Fruit fly (Drosophila melanogaster) whole organism, embryonic: ENCODE data around the gene CG11892.

ENCODE experiments used
- Atf6 ChIP-seq: fragments of 200-800 bp; sonication (Bioruptor generic); IDR thresholded peaks from 2 replicates; pipeline ENCODE4 v1.3.6; 2022; ENCODE audit warnings: missing biosample characterization, missing genetic modification characterization
- CG11695 ChIP-seq: fragments of 200-800 bp; sonication (Bioruptor generic); IDR thresholded peaks from 3 replicates; pipeline ENCODE4 v1.3.6; 2022; ENCODE audit warnings: missing biosample characterization, missing genetic modification characterization
- CG13424 ChIP-seq: fragments of 200-800 bp; sonication (Bioruptor generic); optimal IDR thresholded peaks from 2 replicates; lab custom pipeline; 2019; ENCODE audit warnings: missing biosample characterization, mild to moderate bottlenecking, missing genetic modification characterization, moderate library complexity
- CG13894 ChIP-seq: fragments of 200-800 bp; sonication (Bioruptor generic); optimal IDR thresholded peaks from 3 replicates; lab custom pipeline; 2018; ENCODE audit warnings: missing biosample characterization, mild to moderate bottlenecking, missing genetic modification characterization, moderate library complexity
- CG14710 ChIP-seq: fragments of 200-800 bp; sonication (Bioruptor generic); optimal IDR thresholded peaks from 3 replicates; lab custom pipeline; 2019; ENCODE audit warnings: missing biosample characterization, mild to moderate bottlenecking, missing genetic modification characterization, moderate library complexity
- CG1832 ChIP-seq: fragments of 200-800 bp; sonication (Bioruptor generic); optimal IDR thresholded peaks from 2 replicates; lab custom pipeline; 2017; ENCODE audit warnings: missing biosample characterization, mild to moderate bottlenecking, missing genetic modification characterization, inconsistent platforms
- CG3838 ChIP-seq: fragments of 200-800 bp; sonication (Bioruptor generic); optimal IDR thresholded peaks from 3 replicates; lab custom pipeline; 2016; ENCODE audit warnings: missing biosample characterization, missing genetic modification characterization
- CG3995 ChIP-seq: fragments of 200-800 bp; sonication (Bioruptor generic); optimal IDR thresholded peaks from 3 replicates; lab custom pipeline; 2016; ENCODE audit warnings: missing biosample characterization, missing genetic modification characterization
- CG4360 ChIP-seq: fragments of 200-800 bp; sonication (Bioruptor generic); IDR thresholded peaks from 2 replicates; pipeline ENCODE4 v1.3.6; 2022; ENCODE audit warnings: missing biosample characterization, missing genetic modification characterization
- CG4404 ChIP-seq: fragments of 200-800 bp; sonication (Bioruptor generic); IDR thresholded peaks from 2 replicates; pipeline ENCODE4 v1.3.6; 2022; ENCODE audit warnings: missing biosample characterization, missing genetic modification characterization
- CG4854 ChIP-seq: fragments of 200-800 bp; sonication (Bioruptor generic); optimal IDR thresholded peaks from 2 replicates; lab custom pipeline; 2016; ENCODE audit warnings: missing biosample characterization, missing genetic modification characterization, inconsistent platforms
- CG6254 ChIP-seq: fragments of 200-800 bp; sonication (Bioruptor generic); optimal IDR thresholded peaks from 3 replicates; lab custom pipeline; 2017; ENCODE audit warnings: mild to moderate bottlenecking, missing biosample characterization, missing genetic modification reagents, missing genetic modification characterization
- CG7372 ChIP-seq: fragments of 200-800 bp; sonication (Bioruptor generic); IDR thresholded peaks from 2 replicates; pipeline ENCODE4 v1.3.6; 2022; ENCODE audit warnings: missing biosample characterization, missing genetic modification characterization
- CG7786 ChIP-seq: fragments of 200-800 bp; sonication (Bioruptor generic); optimal IDR thresholded peaks from 2 replicates; lab custom pipeline; 2016; ENCODE audit warnings: missing biosample characterization, missing genetic modification characterization
- CG7987 ChIP-seq: fragments of 200-800 bp; sonication (Bioruptor generic); optimal IDR thresholded peaks from 2 replicates; lab custom pipeline; 2018; ENCODE audit warnings: missing biosample characterization, mild to moderate bottlenecking, missing genetic modification characterization, moderate library complexity
- CG8359 ChIP-seq: fragments of 200-800 bp; sonication (Bioruptor generic); optimal IDR thresholded peaks from 2 replicates; lab custom pipeline; 2017; ENCODE audit warnings: missing biosample characterization, mild to moderate bottlenecking, missing genetic modification characterization, borderline replicate concordance
- CG8388 ChIP-seq: fragments of 200-800 bp; sonication (Bioruptor generic); optimal IDR thresholded peaks from 2 replicates; lab custom pipeline; 2019; ENCODE audit warnings: missing biosample characterization, mild to moderate bottlenecking, missing genetic modification characterization, moderate library complexity
- CG8924 ChIP-seq: fragments of 200-800 bp; optimal IDR thresholded peaks from 3 replicates; lab custom pipeline; 2019; ENCODE audit warnings: missing biosample characterization, mild to moderate bottlenecking, missing genetic modification characterization, moderate library complexity
- CoRest ChIP-seq: fragments of 200-800 bp; sonication (Bioruptor generic); optimal IDR thresholded peaks from 3 replicates; lab custom pipeline; 2018; ENCODE audit warnings: missing biosample characterization, mild to moderate bottlenecking, missing genetic modification characterization, moderate library complexity
- Dp ChIP-seq: fragments of 200-800 bp; sonication (Bioruptor generic); optimal IDR thresholded peaks from 2 replicates; lab custom pipeline; 2018; ENCODE audit warnings: missing biosample characterization, mild to moderate bottlenecking, missing genetic modification characterization, moderate library complexity
- E2f2 ChIP-seq: fragments of 200-800 bp; sonication (Bioruptor generic); IDR thresholded peaks from 2 replicates; pipeline ENCODE4 v1.3.6; 2022; ENCODE audit warnings: missing biosample characterization, missing genetic modification characterization
- Eip74EF ChIP-seq, 2 experiments: fragments of 200-800 bp in 1 of 2; fragments of >200 bp in 1 of 2; sonication (Bioruptor generic) in 1 of 2; optimal IDR thresholded peaks; 2 replicates each; lab custom pipeline; 2017 to 2019; ENCODE audit warnings: missing biosample characterization in 2 of 2, missing genetic modification characterization in 2 of 2, mild to moderate bottlenecking in 1 of 2, moderate library complexity in 1 of 2
- Elba2 ChIP-seq: fragments of 200-800 bp; sonication (Bioruptor generic); optimal IDR thresholded peaks from 3 replicates; lab custom pipeline; 2016; ENCODE audit warnings: missing biosample characterization, missing genetic modification characterization
- Fer1 ChIP-seq: fragments of 200-800 bp; sonication (Bioruptor generic); optimal IDR thresholded peaks from 2 replicates; lab custom pipeline; 2017; ENCODE audit warnings: missing biosample characterization, mild to moderate bottlenecking, missing genetic modification characterization
- Hmr ChIP-seq: fragments of 200-800 bp; sonication (Bioruptor generic); optimal IDR thresholded peaks from 3 replicates; lab custom pipeline; 2017; ENCODE audit warnings: mild to moderate bottlenecking, missing biosample characterization, missing genetic modification reagents, missing genetic modification characterization
- NC2α ChIP-seq: fragments of 200-800 bp; sonication (Bioruptor generic); optimal IDR thresholded peaks from 2 replicates; lab custom pipeline; 2016; ENCODE audit warnings: missing biosample characterization, missing genetic modification characterization
- Nf-YA ChIP-seq: fragments of 200-800 bp; sonication (Bioruptor generic); IDR thresholded peaks from 2 replicates; pipeline ENCODE4 v1.3.6; 2022; ENCODE audit warnings: missing biosample characterization, missing genetic modification characterization
- Ssrp ChIP-seq: fragments of 200-800 bp; sonication (Bioruptor generic); optimal IDR thresholded peaks from 2 replicates; lab custom pipeline; 2018; ENCODE audit warnings: missing biosample characterization, mild to moderate bottlenecking, missing genetic modification characterization, moderate library complexity
- ase ChIP-seq: fragments of 200-800 bp; sonication (Bioruptor generic); IDR thresholded peaks from 3 replicates; pipeline ENCODE4 v1.3.6; 2022; ENCODE audit warnings: missing biosample characterization, missing genetic modification characterization
- bsh ChIP-seq, 2 experiments: fragments of 200-800 bp; sonication (Bioruptor generic); optimal IDR thresholded peaks; 2 replicates each; lab custom pipeline; 2017 to 2018; ENCODE audit warnings: mild to moderate bottlenecking in 2 of 2, missing biosample characterization in 2 of 2, missing genetic modification characterization in 2 of 2, moderate library complexity in 1 of 2
- chinmo ChIP-seq: fragments of 200-800 bp; sonication (Bioruptor generic); IDR thresholded peaks from 4 replicates; pipeline ENCODE4 v1.3.6; 2022; ENCODE audit warnings: missing biosample characterization, missing genetic modification characterization; ENCODE audit not compliant: partially characterized antibody
- cwo ChIP-seq: fragments of 200-800 bp; sonication (Bioruptor generic); optimal IDR thresholded peaks from 3 replicates; lab custom pipeline; 2017; ENCODE audit warnings: missing biosample characterization, missing genetic modification characterization, mild to moderate bottlenecking, moderate library complexity, missing genetic modification reagents
- dpn ChIP-seq, 2 experiments: fragments of 200-800 bp; sonication (Bioruptor generic); optimal IDR thresholded peaks; 3 replicates each; lab custom pipeline; 2016; ENCODE audit warnings: missing biosample characterization in 2 of 2, missing genetic modification characterization in 2 of 2
- exex ChIP-seq: fragments of 200-800 bp; sonication (Bioruptor generic); optimal IDR thresholded peaks from 4 replicates; lab custom pipeline; 2018; ENCODE audit warnings: missing biosample characterization, mild to moderate bottlenecking, missing genetic modification characterization, moderate library complexity
- gem ChIP-seq: fragments of 200-800 bp; sonication (Bioruptor generic); optimal IDR thresholded peaks from 2 replicates; lab custom pipeline; 2019; ENCODE audit warnings: missing biosample characterization, mild to moderate bottlenecking, missing genetic modification characterization, moderate library complexity
- lab ChIP-seq: fragments of 200-800 bp; sonication (Bioruptor generic); optimal IDR thresholded peaks from 3 replicates; lab custom pipeline; 2017; ENCODE audit warnings: missing biosample characterization, missing genetic modification characterization, mild to moderate bottlenecking, moderate library complexity, missing genetic modification reagents
- nom ChIP-seq: fragments of 200-800 bp; sonication (Bioruptor generic); optimal IDR thresholded peaks from 2 replicates; lab custom pipeline; 2017; ENCODE audit warnings: missing biosample characterization, missing genetic modification characterization, mild to moderate bottlenecking, moderate library complexity, missing genetic modification reagents
- sima ChIP-seq: fragments of 200-800 bp; sonication (Bioruptor generic); optimal IDR thresholded peaks from 2 replicates; lab custom pipeline; 2016; ENCODE audit warnings: missing biosample characterization, missing genetic modification characterization
- sug ChIP-seq: fragments of 200-800 bp; optimal IDR thresholded peaks from 2 replicates; lab custom pipeline; 2019; ENCODE audit warnings: missing biosample characterization, mild to moderate bottlenecking, missing genetic modification characterization, moderate library complexity
- vnd ChIP-seq: fragments of 200-800 bp; sonication (Bioruptor generic); IDR thresholded peaks from 3 replicates; pipeline ENCODE4 v1.3.6; 2022; ENCODE audit warnings: missing biosample characterization, missing genetic modification characterization; ENCODE audit not compliant: partially characterized antibody

CG11892 gene

DNA sequence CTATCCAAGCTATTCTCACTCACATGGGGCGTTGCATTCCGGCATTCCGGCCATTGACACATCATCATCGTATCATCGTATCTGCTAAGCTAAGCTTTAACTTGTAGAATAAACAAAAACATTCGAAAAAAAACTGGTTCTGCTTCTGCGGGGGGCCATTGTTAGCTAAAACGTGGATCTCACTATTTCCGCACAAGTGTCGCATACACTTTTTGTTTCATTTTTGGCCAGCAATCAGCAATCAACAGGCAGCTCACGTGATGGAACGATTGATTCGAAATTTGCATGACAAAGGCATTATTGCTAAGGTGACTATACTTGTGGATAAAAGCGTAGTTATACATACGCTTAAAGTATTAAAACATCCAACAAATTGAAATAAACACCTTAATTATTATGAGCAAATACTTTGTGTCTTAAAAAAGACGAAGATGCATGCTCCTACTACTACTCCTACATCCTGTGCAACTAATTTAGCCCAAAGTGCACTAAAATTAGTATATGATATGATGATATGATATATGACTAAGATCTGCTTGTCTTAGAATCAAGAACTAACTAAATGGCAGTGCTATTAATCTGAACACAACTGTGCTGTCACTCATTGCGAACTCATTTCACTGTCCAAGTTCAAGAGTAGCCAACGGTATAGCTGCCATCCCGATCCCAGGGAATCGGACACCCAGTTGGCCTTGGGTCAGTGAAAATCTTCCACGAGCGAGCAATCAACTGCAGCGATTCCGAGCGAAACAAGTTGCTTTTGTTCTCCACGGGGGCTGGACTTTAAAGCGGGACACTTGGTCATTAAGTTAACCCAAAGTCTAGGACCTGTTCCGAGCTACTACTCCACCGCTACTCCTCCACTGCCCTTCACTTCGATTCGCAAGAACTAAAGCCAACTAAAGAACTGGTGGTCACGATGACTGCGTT is 42.3 kb upstream of the CG11892 start:
- TF ChIP-seq chinmo (0 out of 4 replicates have a peak, but pooled peaks have one; percentile 44), nom (GFP tag; lab: Kevin White, UChicago) (peak; percentile 46), Atf6 (GFP tag; lab: Robert Waterston, UW) (0 out of 2 replicates have a peak, but pooled peaks have one; percentile 11), cwo (GFP tag; lab: Kevin White, UChicago) (peak; percentile 64), ase (GFP tag; lab: Robert Waterston, UW) (no peak), sug (peak; percentile 84), CG7786 (GFP tag; lab: Kevin White, UChicago) (no peak), bsh (GFP tag; optimal IDR thresholded peaks at IDR 0.05; lab: Kevin White, UChicago) (no peak), Eip74EF (GFP tag; optimal IDR thresholded peaks at IDR 0.05; lab: Kevin White, UChicago) (peak in 1 of 2 experiments; percentile 10), Elba2 (GFP tag; lab: Kevin White, UChicago) (no peak)

DNA sequence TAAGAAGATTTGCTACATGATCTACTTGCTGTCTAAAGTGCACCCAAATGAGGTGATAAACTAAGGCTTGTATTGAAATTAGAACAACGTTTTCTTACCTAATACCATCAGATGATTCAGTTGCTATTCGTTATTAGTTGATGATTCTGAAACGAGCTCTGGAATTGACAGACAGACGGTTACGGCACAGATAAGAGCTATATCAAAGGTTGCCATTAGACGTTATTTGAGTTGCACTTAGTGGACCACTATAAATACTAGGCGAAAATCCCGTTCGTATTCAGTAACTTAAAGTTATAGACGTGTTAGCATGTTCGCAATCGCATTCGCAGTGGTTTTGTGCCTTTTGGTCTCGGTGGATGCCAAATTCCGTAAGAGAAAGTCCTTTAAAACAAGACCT is 41.5 kb upstream of the CG11892 start, which contains the start of gene to:
Gene to (plus strand): TSS at position 301 of the 400 bp plus-strand sequence.
- no peak for TF ChIP-seq CG1832 (GFP tag; lab: Kevin White, UChicago)
- no peak for TF ChIP-seq CG7372

DNA sequence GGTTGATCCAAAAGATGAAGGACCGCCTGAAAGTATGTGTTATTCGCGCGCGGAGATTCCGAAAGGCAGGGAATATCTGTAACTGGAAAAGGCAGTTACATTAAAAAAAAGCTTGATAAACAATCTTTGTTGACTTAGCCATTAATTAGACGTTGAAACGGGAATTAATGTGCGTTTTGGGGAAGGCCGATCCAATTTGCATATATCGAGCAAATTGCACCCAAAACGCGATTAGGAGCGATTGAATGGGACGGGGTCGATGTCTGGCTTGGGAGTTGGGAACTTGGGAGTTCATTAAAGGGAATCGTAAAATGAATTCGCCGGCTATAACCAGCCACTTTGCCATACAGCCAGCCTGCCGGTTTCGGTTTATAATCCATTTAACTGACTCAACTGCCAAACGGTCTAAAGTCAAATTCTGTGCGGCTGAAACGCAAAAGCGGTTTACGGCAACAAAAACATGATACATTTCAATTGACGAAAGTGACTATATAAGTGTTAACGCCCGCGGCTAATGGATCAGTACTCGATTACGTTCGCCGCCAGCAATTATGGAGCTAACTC is 39.8 kb upstream of the CG11892 start, which contains the start of gene CG11854:
Gene CG11854 (plus strand): TSS at position 514 of the 564 bp plus-strand sequence.
- TF ChIP-seq gem (no peak), lab (GFP tag; lab: Kevin White, UChicago) (no peak), CG4404 (GFP tag; lab: Robert Waterston, UW) (no peak), vnd (no peak), CG14710 (no peak), CG7987 (GFP tag; lab: Kevin White, UChicago) (no peak), nom (GFP tag; lab: Kevin White, UChicago) (no peak), CG8359 (no peak), CG13894 (tag; lab: Kevin White, UChicago) (no peak), sima (GFP tag; lab: Kevin White, UChicago) (no peak), CG4854 (no peak)

DNA sequence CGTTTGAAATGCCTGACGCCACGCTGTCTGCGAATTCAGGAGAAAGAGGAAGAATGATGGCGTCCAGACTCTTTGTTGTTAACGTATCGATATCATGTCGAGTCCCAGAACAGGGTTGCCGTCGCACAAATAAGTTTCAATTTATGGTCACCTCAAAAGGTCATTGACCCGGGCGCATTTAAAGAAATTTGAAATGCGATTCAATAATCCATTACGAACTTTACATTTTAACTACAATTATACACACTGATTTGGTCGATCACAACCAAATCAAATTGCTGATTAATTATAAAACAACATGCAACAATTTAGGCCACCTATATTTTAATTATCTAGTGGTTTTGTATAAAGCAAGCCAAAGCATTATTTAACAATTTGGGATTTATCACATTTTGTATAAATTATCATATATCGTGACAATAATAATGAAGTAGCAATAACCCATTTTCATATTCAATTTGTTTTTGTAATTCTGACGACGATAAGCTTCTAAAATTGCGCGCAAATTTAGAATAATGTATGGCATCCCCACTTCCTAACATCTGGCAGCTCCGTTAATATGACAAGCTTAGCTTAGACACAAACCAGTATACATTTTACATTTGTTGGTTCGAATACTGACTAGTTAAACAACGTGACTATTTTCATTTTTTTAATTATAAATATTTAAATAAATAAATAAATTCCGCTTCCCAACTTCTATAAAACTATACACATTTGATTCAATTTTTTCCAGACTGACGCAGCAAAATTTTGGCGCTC is 36.1 kb upstream of the CG11892 start, which contains the start of gene bam:
Gene bam (minus strand): TSS at position 58 of the 762 bp plus-strand sequence.
- TF ChIP-seq CG13424 = peak; percentile 7
- TF ChIP-seq CG3838 (GFP tag; lab: Kevin White, UChicago) = no peak
- no peak for TF ChIP-seq NC2α
- peak; percentile 64 for TF ChIP-seq CoRest (tag; lab: Kevin White, UChicago)
- TF ChIP-seq Ssrp (tag; lab: Kevin White, UChicago) = peak; percentile 34
- peak; percentile 97 for TF ChIP-seq E2f2 (GFP tag; lab: Robert Waterston, UW)
- no peak for TF ChIP-seq vnd
- TF ChIP-seq CG13894 (tag; lab: Kevin White, UChicago) = peak; percentile 27
- TF ChIP-seq Fer1 (GFP tag; lab: Kevin White, UChicago) = peak; percentile 15
- no peak for TF ChIP-seq CG4360
- no peak for TF ChIP-seq Nf-YA (GFP tag; lab: Robert Waterston, UW)
- TF ChIP-seq exex = no peak
- peak; percentile 59 for TF ChIP-seq Hmr (GFP tag; lab: Kevin White, UChicago)
- TF ChIP-seq Dp (GFP tag; lab: Kevin White, UChicago) = peak; percentile 97
- TF ChIP-seq CG8388 (GFP tag; lab: Kevin White, UChicago) = no peak
- peak; percentile 4 for TF ChIP-seq CG8924 (tag; lab: Kevin White, UChicago)
- no peak for TF ChIP-seq CG11695 (GFP tag; lab: Robert Waterston, UW)
- peak in 1 of 2 experiments; percentile 24 for TF ChIP-seq dpn (GFP tag; optimal IDR thresholded peaks at IDR 0.05; lab: Kevin White, UChicago)
- no peak for TF ChIP-seq CG6254
- peak; percentile 38 for TF ChIP-seq CG3995 (GFP tag; lab: Kevin White, UChicago)
